Worm (Caenorhabditis elegans) whole organism, mixed stage, embryonic: ENCODE results near the gene msp-142.

ENCODE experiments used
- ceh-83 ChIP-seq: fragments of 200-800 bp; sonication (Bioruptor generic); optimal IDR thresholded peaks from 2 replicates; lab custom pipeline; 2018; ENCODE audit warnings: mild to moderate bottlenecking, missing genetic modification characterization, missing compliant biosample characterization
- lin-13 ChIP-seq: fragments of 150-350 bp; optimal IDR thresholded peaks from 2 replicates; lab custom pipeline; 2014; ENCODE audit warnings: missing biosample characterization, missing genetic modification characterization
- snpc-4 ChIP-seq: fragments of 150-350 bp; optimal IDR thresholded peaks from 2 replicates; lab custom pipeline; 2014; ENCODE audit warnings: missing biosample characterization, missing genetic modification characterization
- unc-62 ChIP-seq: fragments of 150-350 bp; optimal IDR thresholded peaks from 2 replicates; lab custom pipeline; 2014; ENCODE audit warnings: missing biosample characterization, missing genetic modification reagents, missing genetic modification characterization

DNA sequence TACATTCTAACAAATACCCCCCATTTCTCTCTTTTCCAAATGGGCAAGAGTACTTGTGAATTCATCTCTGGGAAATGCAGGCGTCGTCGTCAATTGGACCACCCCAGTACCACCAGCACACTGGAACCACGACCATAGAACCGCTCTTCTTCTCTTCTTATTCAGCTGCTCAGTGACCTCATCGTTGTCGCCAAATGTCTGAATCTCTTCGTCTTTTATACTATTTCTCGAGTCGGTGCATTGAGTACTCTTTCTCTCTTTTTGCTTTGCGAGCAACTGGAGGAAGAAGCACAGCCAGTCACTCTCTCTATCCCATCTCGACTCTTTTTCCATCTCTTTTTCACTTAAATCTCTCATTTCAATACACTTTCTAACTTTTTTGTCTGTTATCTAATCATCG lies 17.9 kb upstream of the msp-142 start:
- no peak for TF ChIP-seq unc-62 (GFP tag; lab: Kevin White, UChicago)
- no peak for TF ChIP-seq ceh-83
- TF ChIP-seq snpc-4 (tag; lab: Kevin White, UChicago), result no peak
- TF ChIP-seq lin-13 (tag; lab: Kevin White, UChicago), result no peak
